Fruit fly (Drosophila melanogaster): ENCODE data around the gene CG9389.

CG9389 gene

dm6 chr3L:21280996-21281691, 10.8 kb upstream of the CG9389 start, which contains the start of gene ppl:
Gene ppl, minus strand, starts transcription at chr3L:21281506.
- TF ChIP-seq pan (optimal IDR thresholded peaks at IDR 0.05): no peak
- TF ChIP-seq usp (GFP tag; optimal IDR thresholded peaks at IDR 0.05): no peak
- no peak for TF ChIP-seq psq (optimal IDR thresholded peaks at IDR 0.05)
- TF ChIP-seq CG8478 (optimal IDR thresholded peaks at IDR 0.05): no peak
- TF ChIP-seq EcR (GFP tag; optimal IDR thresholded peaks at IDR 0.05): no peak
- no peak for TF ChIP-seq Dll (optimal IDR thresholded peaks at IDR 0.05)

dm6 chr3L:21279876-21280566, 9.6 kb upstream of the CG9389 start, which contains the start of gene AcCoAS:
Gene AcCoAS, minus strand, starts transcription at chr3L:21280243.
- no peak for TF ChIP-seq usp (GFP tag; optimal IDR thresholded peaks at IDR 0.05)
- TF ChIP-seq psq (optimal IDR thresholded peaks at IDR 0.05): no peak
- TF ChIP-seq CG8478 (optimal IDR thresholded peaks at IDR 0.05): no peak
- no peak for TF ChIP-seq Dll (optimal IDR thresholded peaks at IDR 0.05)
- TF ChIP-seq EcR (GFP tag; optimal IDR thresholded peaks at IDR 0.05): no peak

- TF ChIP-seq CG8478 (optimal IDR thresholded peaks at IDR 0.05): no peak
- no peak for TF ChIP-seq usp (GFP tag; optimal IDR thresholded peaks at IDR 0.05)
- TF ChIP-seq Dll (optimal IDR thresholded peaks at IDR 0.05): no peak
- no peak for TF ChIP-seq EcR (GFP tag; optimal IDR thresholded peaks at IDR 0.05)
- no peak for TF ChIP-seq pan (optimal IDR thresholded peaks at IDR 0.05)
Observed at dm6 chr3L:21279168-21279567, 8.8 kb upstream of the CG9389 start.

dm6 chr3L:21277897-21278530, 7.6 kb upstream of the CG9389 start:
- TF ChIP-seq usp (GFP tag; optimal IDR thresholded peaks at IDR 0.05): no peak
- TF ChIP-seq pan (optimal IDR thresholded peaks at IDR 0.05): no peak
- no peak for TF ChIP-seq Dll (optimal IDR thresholded peaks at IDR 0.05)
- TF ChIP-seq psq (optimal IDR thresholded peaks at IDR 0.05): no peak
- TF ChIP-seq CG8478 (optimal IDR thresholded peaks at IDR 0.05): no peak
- no peak for TF ChIP-seq EcR (GFP tag; optimal IDR thresholded peaks at IDR 0.05)

- TF ChIP-seq EcR (GFP tag; optimal IDR thresholded peaks at IDR 0.05): no peak
- TF ChIP-seq pan (optimal IDR thresholded peaks at IDR 0.05): no peak
- TF ChIP-seq psq (optimal IDR thresholded peaks at IDR 0.05): no peak
- no peak for TF ChIP-seq usp (GFP tag; optimal IDR thresholded peaks at IDR 0.05)
- TF ChIP-seq Dll (optimal IDR thresholded peaks at IDR 0.05): no peak
- TF ChIP-seq CG8478 (optimal IDR thresholded peaks at IDR 0.05): no peak
Observed at dm6 chr3L:21276296-21277257, 6.2 kb upstream of the CG9389 start.

- no peak for TF ChIP-seq psq (optimal IDR thresholded peaks at IDR 0.05)
- no peak for TF ChIP-seq usp (GFP tag; optimal IDR thresholded peaks at IDR 0.05)
- TF ChIP-seq EcR (GFP tag; optimal IDR thresholded peaks at IDR 0.05): no peak
- no peak for TF ChIP-seq Dll (optimal IDR thresholded peaks at IDR 0.05)
- TF ChIP-seq pan (optimal IDR thresholded peaks at IDR 0.05): no peak
- no peak for TF ChIP-seq CG8478 (optimal IDR thresholded peaks at IDR 0.05)
Observed at dm6 chr3L:21275921-21276295, 5.5 kb upstream of the CG9389 start.

dm6 chr3L:21273504-21273903, 3.1 kb upstream of the CG9389 start:
- TF ChIP-seq usp (GFP tag; optimal IDR thresholded peaks at IDR 0.05) (no peak), CG8478 (optimal IDR thresholded peaks at IDR 0.05) (no peak), pan (optimal IDR thresholded peaks at IDR 0.05) (no peak), EcR (GFP tag; optimal IDR thresholded peaks at IDR 0.05) (no peak), psq (optimal IDR thresholded peaks at IDR 0.05) (no peak), Dll (optimal IDR thresholded peaks at IDR 0.05) (no peak)

- TF ChIP-seq CG8478 (optimal IDR thresholded peaks at IDR 0.05) (no peak), EcR (GFP tag; optimal IDR thresholded peaks at IDR 0.05) (no peak), pan (optimal IDR thresholded peaks at IDR 0.05) (no peak), usp (GFP tag; optimal IDR thresholded peaks at IDR 0.05) (no peak), Dll (optimal IDR thresholded peaks at IDR 0.05) (no peak), psq (optimal IDR thresholded peaks at IDR 0.05) (no peak)
Observed at dm6 chr3L:21267862-21268385, 2.5 kb downstream of the CG9389 start, which contains the start of gene CG9391. Gene CG9391, minus strand, starts transcription at chr3L:21268335.

dm6 chr3L:21266101-21266656, 4.2 kb downstream of the CG9389 start:
- TF ChIP-seq CG8478 (optimal IDR thresholded peaks at IDR 0.05): no peak
- no peak for TF ChIP-seq pan (optimal IDR thresholded peaks at IDR 0.05)
- no peak for TF ChIP-seq Dll (optimal IDR thresholded peaks at IDR 0.05)
- no peak for TF ChIP-seq usp (GFP tag; optimal IDR thresholded peaks at IDR 0.05)
- TF ChIP-seq EcR (GFP tag; optimal IDR thresholded peaks at IDR 0.05): no peak
- TF ChIP-seq psq (optimal IDR thresholded peaks at IDR 0.05): no peak

- TF ChIP-seq CG8478 (optimal IDR thresholded peaks at IDR 0.05): no peak
- no peak for TF ChIP-seq pan (optimal IDR thresholded peaks at IDR 0.05)
Observed at dm6 chr3L:21262426-21262825, 8.0 kb downstream of the CG9389 start.
